Worm (Caenorhabditis elegans) whole organism, early embryonic: ENCODE results near the gene ceh-53.

Source experiments
- B0310.2 ChIP-seq: sonication (generic microtip); optimal IDR thresholded peaks from 2 replicates; lab custom pipeline; 2016; ENCODE audit warnings: mild to moderate bottlenecking, missing genetic modification characterization, missing compliant biosample characterization
- F13C5.2 ChIP-seq: sonication (generic microtip); optimal IDR thresholded peaks from 2 replicates; lab custom pipeline; 2017; ENCODE audit warnings: mild to moderate bottlenecking, missing genetic modification characterization, inconsistent platforms, missing compliant biosample characterization
- aly-1 ChIP-seq: sonication (generic microtip); optimal IDR thresholded peaks from 2 replicates; lab custom pipeline; 2016; ENCODE audit warnings: missing genetic modification characterization, missing compliant biosample characterization
- ama-1 ChIP-seq: fragments of 150-350 bp; optimal IDR thresholded peaks from 2 replicates; lab custom pipeline; 2014
- ceh-13 ChIP-seq: fragments of 200-800 bp; sonication (Bioruptor generic); optimal IDR thresholded peaks from 2 replicates; lab custom pipeline; 2018; ENCODE audit warnings: mild to moderate bottlenecking, missing genetic modification characterization, missing compliant biosample characterization
- ceh-36 ChIP-seq: sonication (generic microtip); optimal IDR thresholded peaks from 2 replicates; lab custom pipeline; 2016; ENCODE audit warnings: missing genetic modification characterization, inconsistent platforms, missing compliant biosample characterization
- ets-7 ChIP-seq: sonication (generic microtip); optimal IDR thresholded peaks from 2 replicates; lab custom pipeline; 2016; ENCODE audit warnings: missing genotype, missing genetic modification characterization, missing compliant biosample characterization
- flt-1 ChIP-seq: fragments of 200-800 bp; sonication (Bioruptor generic); IDR thresholded peaks from 2 replicates; pipeline ENCODE4 v1.3.6; 2022; ENCODE audit warnings: missing genetic modification characterization, missing compliant biosample characterization
- hmbx-1 ChIP-seq: sonication (generic microtip); optimal IDR thresholded peaks from 2 replicates; lab custom pipeline; 2016; ENCODE audit warnings: mild to moderate bottlenecking, missing genetic modification characterization, missing compliant biosample characterization
- hmg-4 ChIP-seq: fragments of 200-800 bp; sonication (Bioruptor generic); optimal IDR thresholded peaks from 2 replicates; lab custom pipeline; 2018; ENCODE audit warnings: mild to moderate bottlenecking, missing genetic modification characterization, missing compliant biosample characterization
- hnd-1 ChIP-seq: sonication (generic microtip); optimal IDR thresholded peaks from 2 replicates; lab custom pipeline; 2016; ENCODE audit warnings: missing genetic modification characterization, missing compliant biosample characterization
- pes-1 ChIP-seq: fragments of 200-800 bp; sonication (Bioruptor generic); IDR thresholded peaks from 2 replicates; pipeline ENCODE4 v1.3.6; 2022; ENCODE audit warnings: missing genetic modification reagents, missing genetic modification characterization, missing compliant biosample characterization
- scrt-1 ChIP-seq: fragments of 200-800 bp; sonication (Bioruptor generic); IDR thresholded peaks from 2 replicates; pipeline ENCODE4 v1.3.6; 2022; ENCODE audit warnings: missing genetic modification characterization, missing compliant biosample characterization
- sea-1 ChIP-seq: fragments of 200-800 bp; sonication (Bioruptor generic); conservative IDR thresholded peaks from 2 replicates; pipeline ENCODE4 v1.3.6; 2022; ENCODE audit warnings: missing genetic modification characterization, missing compliant biosample characterization
- tbx-11 ChIP-seq: fragments of 200-800 bp; sonication (Bioruptor generic); IDR thresholded peaks from 2 replicates; pipeline ENCODE4 v1.3.6; 2022; ENCODE audit warnings: missing genetic modification characterization, missing compliant biosample characterization
- tbx-37 ChIP-seq: fragments of 200-800 bp; sonication (Bioruptor generic); conservative IDR thresholded peaks from 2 replicates; pipeline ENCODE4 v1.3.6; 2022; ENCODE audit warnings: missing genetic modification reagents, missing genetic modification characterization, missing compliant biosample characterization
- tra-4 ChIP-seq: sonication (generic microtip); optimal IDR thresholded peaks from 2 replicates; lab custom pipeline; 2017; ENCODE audit warnings: missing genetic modification characterization, missing compliant biosample characterization

ceh-53 gene

DNA sequence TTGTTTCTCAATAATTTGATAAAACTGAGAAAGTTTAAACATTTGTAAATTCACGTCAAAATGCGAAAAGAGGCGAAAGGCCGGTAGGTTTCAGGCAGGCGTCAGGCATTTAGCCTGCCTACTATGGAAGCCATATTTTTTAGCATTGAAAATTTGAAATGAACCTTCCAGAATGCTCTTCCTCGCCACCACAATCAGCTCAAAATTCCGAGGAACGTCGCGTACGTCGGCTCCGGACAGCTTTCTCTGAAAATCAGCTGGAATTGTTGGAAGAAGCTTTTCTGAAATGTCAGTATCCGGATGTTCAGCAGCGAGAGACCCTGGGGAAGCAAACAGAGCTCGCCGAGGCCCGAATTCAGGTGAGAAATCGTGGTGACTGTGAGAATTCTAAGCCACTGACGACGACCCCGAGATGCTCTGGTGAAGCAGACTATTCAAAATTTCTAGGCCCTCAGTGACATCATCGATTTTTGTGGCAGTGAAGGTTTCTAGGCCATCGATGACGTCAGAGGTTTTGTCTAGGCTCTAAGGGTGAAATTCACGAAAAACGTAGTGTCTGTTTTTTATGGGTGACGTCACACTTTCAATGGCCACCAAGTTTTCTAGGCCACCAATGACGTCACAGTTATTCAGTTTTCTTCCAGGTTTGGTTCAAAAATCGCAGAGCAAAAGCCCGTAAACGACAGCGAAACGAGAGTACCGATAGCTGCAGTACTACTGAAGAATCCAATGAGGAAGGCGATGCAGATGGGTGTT is 4.2 kb downstream of the ceh-53 start:
- TF ChIP-seq tbx-11 (GFP tag; lab: Robert Waterston, UW) (no peak), sea-1 (GFP tag; lab: Robert Waterston, UW) (no peak), flt-1 (GFP tag; lab: Robert Waterston, UW) (no peak), hmg-4 (GFP tag; lab: Kevin White, UChicago) (no peak), ama-1 (lab: Kevin White, UChicago) (no peak), hnd-1 (tag; lab: Kevin White, UChicago) (no peak), pes-1 (GFP tag; lab: Robert Waterston, UW) (no peak)

DNA sequence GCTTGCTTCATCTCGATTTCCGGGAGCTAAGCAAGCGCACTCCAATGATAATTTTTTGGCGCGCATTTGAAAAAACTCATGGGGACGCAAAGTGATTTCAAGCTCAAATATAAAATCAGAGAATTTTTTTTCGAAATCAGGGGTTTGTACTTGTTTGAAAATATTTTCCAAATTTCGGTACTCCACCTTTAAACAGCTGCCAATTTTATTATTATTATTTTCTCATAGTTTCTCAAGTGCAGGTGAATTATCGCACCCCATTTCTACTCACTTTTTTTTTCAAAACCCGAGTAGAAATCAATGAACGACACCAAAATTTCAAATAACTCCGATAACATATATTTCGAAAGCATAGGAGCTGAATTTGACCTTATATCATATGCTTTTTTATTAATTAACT is 6.1 kb downstream of the ceh-53 start, which contains the start of gene srz-83:
TSS of gene srz-83 (plus strand) at position 301 of the 400 bp plus-strand sequence.
- TF ChIP-seq F13C5.2 (tag; lab: Kevin White, UChicago), result no peak
- no peak for TF ChIP-seq aly-1 (tag; lab: Kevin White, UChicago)
- no peak for TF ChIP-seq scrt-1 (GFP tag; lab: Robert Waterston, UW)
- TF ChIP-seq tbx-11 (GFP tag; lab: Robert Waterston, UW), result no peak
- TF ChIP-seq tra-4 (tag; lab: Kevin White, UChicago), result no peak
- TF ChIP-seq ama-1 (lab: Kevin White, UChicago), result no peak
- no peak for TF ChIP-seq hmbx-1 (tag; lab: Kevin White, UChicago)
- no peak for TF ChIP-seq tbx-37 (GFP tag; lab: Robert Waterston, UW)
- no peak for TF ChIP-seq ceh-13 (GFP tag; lab: Kevin White, UChicago)
- no peak for TF ChIP-seq pes-1 (GFP tag; lab: Robert Waterston, UW)

DNA sequence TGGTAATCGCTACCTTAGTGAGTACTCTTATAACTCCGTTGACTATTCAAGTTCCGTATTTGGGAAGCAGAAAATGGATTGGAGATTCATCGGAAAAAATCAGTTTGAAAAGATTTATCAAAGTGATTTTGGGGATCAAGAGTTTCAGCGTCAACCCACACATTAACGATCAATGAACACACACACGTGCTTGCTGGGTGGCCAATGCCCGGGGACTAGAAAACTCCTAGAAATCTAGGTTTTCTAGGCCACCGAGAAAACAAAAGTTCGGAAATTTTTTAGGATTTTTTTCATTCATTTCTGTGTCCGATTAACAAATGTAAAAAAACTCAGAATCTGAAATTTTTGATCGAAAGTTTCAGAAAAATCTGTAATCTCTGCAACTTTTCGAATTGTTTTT is 7.9 kb downstream of the ceh-53 start:
- TF ChIP-seq hmbx-1 (tag; lab: Kevin White, UChicago), result no peak
- no peak for TF ChIP-seq tbx-37 (GFP tag; lab: Robert Waterston, UW)
- TF ChIP-seq hnd-1 (tag; lab: Kevin White, UChicago), result no peak
- TF ChIP-seq ets-7 (tag; lab: Kevin White, UChicago), result no peak
- TF ChIP-seq pes-1 (GFP tag; lab: Robert Waterston, UW), result no peak
- no peak for TF ChIP-seq sea-1 (GFP tag; lab: Robert Waterston, UW)
- TF ChIP-seq ama-1 (lab: Kevin White, UChicago), result peak; percentile 41

DNA sequence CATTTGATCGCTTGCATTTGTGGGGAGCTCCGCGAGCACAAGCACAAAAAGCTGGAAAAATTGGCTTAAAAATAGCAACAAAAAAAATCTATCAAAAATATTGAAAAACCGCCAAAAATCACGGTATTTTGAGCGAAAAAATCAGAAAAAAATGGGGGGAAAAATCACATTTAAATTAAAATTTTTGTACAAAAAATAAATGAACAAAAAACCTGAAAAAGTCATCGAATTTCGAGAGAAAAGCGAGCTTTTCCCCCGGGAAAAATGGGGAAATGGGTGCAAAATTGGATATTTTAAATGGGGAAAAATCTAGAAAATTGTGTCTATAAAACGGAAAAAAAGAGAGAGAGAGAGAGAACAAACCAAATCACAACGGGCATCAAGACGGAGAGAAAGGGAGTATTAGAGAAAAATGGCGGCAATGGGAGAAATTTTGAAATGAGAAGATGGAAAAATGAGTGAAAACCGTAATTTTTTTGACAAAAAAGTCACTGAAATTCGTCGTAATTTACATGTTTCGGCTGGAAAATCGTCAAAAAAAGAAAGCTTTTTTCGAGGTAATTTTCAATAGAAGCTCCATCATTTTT is 11.6 kb downstream of the ceh-53 start, which contains the start of gene ced-10:
TSS of gene ced-10 (minus strand) at position 51 of the 587 bp plus-strand sequence.
- TF ChIP-seq ceh-36 (tag; lab: Kevin White, UChicago), result no peak
- no peak for TF ChIP-seq sea-1 (GFP tag; lab: Robert Waterston, UW)
- TF ChIP-seq tra-4 (tag; lab: Kevin White, UChicago), result no peak
- no peak for TF ChIP-seq ets-7 (tag; lab: Kevin White, UChicago)
- no peak for TF ChIP-seq hmbx-1 (tag; lab: Kevin White, UChicago)
- TF ChIP-seq hnd-1 (tag; lab: Kevin White, UChicago), result no peak

DNA sequence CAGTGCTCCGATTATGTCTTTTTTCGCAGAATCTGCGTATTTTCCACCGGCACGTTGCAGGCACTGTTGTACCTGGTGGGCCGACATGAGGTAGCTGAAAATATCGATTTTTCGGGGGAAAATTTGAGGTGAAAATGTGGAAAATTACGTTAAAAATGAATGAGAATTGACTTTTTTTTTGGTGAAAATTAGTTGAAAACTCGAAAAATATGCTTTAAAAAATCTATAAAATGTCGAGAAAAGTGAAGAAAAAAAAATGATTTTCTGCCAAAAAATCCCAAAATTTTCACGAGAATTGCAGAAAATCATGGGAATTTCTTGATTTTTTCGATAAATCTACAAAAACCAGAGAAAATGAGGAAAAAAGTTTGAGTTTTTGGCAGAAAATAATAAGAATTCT is 16.5 kb downstream of the ceh-53 start, which contains the start of gene tsg-101:
TSS of gene tsg-101 (minus strand) at position 101 of the 400 bp plus-strand sequence.
- TF ChIP-seq pes-1 (GFP tag; lab: Robert Waterston, UW), result no peak

DNA sequence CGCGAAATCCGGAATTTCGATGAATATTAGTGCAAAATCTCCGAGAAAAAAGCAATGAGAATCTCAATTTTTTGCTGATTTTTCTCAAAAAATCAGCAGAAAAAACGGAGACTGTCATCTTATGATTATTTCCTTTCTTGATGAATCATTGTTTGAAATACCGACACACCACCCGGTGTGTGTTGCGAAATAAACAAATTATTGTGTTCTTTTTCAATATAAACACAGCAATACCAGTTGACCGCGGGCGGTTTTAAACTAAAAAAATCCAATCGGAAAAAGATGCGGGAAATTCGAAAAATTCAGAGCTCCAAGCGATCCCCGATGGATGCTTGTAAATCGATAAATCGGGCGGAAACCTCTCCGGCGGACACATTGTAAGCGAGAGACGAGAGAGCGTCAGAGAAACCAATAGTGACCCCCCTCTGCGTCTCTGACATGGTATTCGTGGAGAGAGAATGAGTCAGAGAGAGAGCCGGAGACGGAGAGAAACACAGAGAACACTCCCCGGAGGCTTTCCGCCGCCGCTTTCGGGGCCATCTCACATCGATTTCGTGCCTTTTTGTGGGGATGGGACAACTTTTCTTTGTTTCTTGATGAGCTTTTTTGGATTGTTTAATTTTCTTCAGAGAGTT is 17.5 kb downstream of the ceh-53 start:
- TF ChIP-seq hmg-4 (GFP tag; lab: Kevin White, UChicago) (peak; percentile 65), ets-7 (tag; lab: Kevin White, UChicago) (no peak), tra-4 (tag; lab: Kevin White, UChicago) (no peak)

DNA sequence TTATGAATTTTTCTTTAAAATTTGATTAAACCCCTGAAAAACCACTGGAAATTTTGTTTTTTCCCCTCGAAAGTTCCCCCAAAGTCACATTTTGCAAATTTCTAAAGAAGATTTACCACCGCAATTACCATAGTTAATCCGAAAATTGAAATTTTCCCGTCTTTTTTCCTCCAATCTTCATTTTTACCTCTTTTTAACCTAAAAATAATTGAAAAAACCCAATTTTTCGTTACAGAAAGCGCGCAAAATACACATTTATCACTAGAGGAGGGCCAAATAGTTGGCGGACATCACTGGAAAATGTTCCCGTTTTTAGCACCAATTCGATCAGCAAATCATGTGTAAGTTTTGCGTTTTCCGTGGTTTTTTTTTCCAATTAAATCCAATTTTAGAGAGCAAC is 18.6 kb downstream of the ceh-53 start, which contains the start of gene unc-33:
TSS of gene unc-33 (plus strand) at position 301 of the 400 bp plus-strand sequence.
- TF ChIP-seq hmg-4 (GFP tag; lab: Kevin White, UChicago), result no peak
- TF ChIP-seq flt-1 (GFP tag; lab: Robert Waterston, UW), result no peak
- TF ChIP-seq B0310.2 (tag; lab: Kevin White, UChicago), result no peak
- TF ChIP-seq sea-1 (GFP tag; lab: Robert Waterston, UW), result no peak
- no peak for TF ChIP-seq tbx-11 (GFP tag; lab: Robert Waterston, UW)
- no peak for TF ChIP-seq tbx-37 (GFP tag; lab: Robert Waterston, UW)
- TF ChIP-seq hmbx-1 (tag; lab: Kevin White, UChicago), result no peak
- no peak for TF ChIP-seq ceh-36 (tag; lab: Kevin White, UChicago)
- TF ChIP-seq ceh-13 (GFP tag; lab: Kevin White, UChicago), result no peak
- TF ChIP-seq F13C5.2 (tag; lab: Kevin White, UChicago), result no peak
- TF ChIP-seq pes-1 (GFP tag; lab: Robert Waterston, UW), result no peak
- no peak for TF ChIP-seq ets-7 (tag; lab: Kevin White, UChicago)
